Fruit fly (Drosophila melanogaster): ENCODE data around the gene Spn77Bb.

Spn77Bb gene

DNA sequence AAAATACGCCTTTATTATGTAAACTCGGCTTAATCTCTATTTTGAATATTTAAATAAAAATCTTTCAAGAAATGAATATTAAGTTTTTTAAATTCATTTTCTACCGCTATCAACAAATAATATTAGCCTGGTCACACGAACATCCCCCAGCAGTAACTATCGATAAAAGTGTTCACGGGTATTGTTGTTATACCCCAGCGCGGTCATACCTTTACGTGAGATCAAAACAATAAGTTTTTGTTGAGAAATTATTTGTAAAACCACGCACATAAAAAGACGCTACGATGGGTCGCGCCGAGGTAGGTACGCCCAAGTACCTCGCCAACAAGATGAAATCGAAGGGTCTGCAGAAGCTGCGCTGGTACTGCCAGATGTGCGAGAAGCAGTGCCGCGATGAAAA is 35.9 kb downstream of the Spn77Bb start, which contains the start of gene kin17:
TSS of gene kin17 (plus strand) at position 195 of the 400 bp plus-strand sequence.
- TF ChIP-seq CG8159 (tag; optimal IDR thresholded peaks at IDR 0.05) = no peak

DNA sequence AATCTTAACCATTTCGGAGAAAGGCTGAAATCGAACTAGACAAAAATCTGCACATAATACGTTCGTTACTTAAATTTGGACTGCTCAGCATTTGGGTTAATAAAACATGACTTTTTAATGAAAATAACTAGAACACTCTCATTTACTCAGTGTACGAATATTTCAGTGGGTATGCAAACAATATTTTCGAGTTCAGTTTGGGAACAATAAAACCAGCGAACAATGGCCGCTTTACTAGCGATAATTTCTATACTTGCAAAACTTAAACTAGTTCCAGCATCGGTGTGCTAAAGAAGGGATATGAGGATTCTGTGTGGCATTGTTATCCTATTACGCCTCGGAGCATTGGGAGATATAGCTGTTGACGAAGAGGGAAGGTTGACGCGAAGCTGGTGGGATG is 37.5 kb downstream of the Spn77Bb start, which contains the start of gene CG5665:
TSS of gene CG5665 (plus strand) at position 301 of the 400 bp plus-strand sequence.
- TF ChIP-seq Pif1A (GFP tag; optimal IDR thresholded peaks at IDR 0.05) (no peak), fd96Ca (GFP tag; IDR thresholded peaks at IDR 0.05) (no peak), CG34367 (tag; optimal IDR thresholded peaks at IDR 0.05) (no peak), CG13204 (GFP tag; optimal IDR thresholded peaks at IDR 0.05) (no peak), D1 (tag; optimal IDR thresholded peaks at IDR 0.05) (no peak), CG15710 (tag; optimal IDR thresholded peaks at IDR 0.05) (no peak), CG17806 (tag; optimal IDR thresholded peaks at IDR 0.05) (no peak), Ets98B (GFP tag; IDR thresholded peaks at IDR 0.05) (no peak), CG10348 (GFP tag; IDR thresholded peaks at IDR 0.05) (no peak), EcR (GFP tag; optimal IDR thresholded peaks at IDR 0.05) (no peak), CG12605 (GFP tag; IDR thresholded peaks at IDR 0.05) (no peak), CG9948 (tag; optimal IDR thresholded peaks at IDR 0.05) (no peak)

DNA sequence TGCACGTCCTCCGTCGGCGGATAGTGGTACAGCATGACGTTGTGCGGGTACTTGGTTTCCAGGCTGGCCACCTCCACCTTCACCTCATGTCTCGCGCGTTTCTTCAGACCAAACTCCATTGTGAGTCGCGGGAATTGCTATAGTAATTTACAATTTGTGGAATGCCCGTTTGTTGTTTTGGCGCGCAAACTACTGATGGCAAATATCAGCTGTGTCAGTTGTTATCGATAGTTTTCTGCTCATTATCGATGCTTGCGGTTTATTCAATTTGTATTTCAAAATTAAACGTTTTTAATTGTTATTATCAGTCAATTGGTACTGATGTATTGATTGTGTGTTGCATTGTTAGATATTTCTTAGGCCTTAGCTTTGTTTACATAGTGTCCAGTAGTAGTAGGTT is 40.6 kb downstream of the Spn77Bb start, which contains the start of gene Prim2:
TSS of gene Prim2 (minus strand) at position 197 of the 400 bp plus-strand sequence.
- TF ChIP-seq CG15710 (tag; optimal IDR thresholded peaks at IDR 0.05) = no peak
- no peak for TF ChIP-seq CG4496 (GFP tag; IDR thresholded peaks at IDR 0.05)
- no peak for TF ChIP-seq Pif1A (GFP tag; optimal IDR thresholded peaks at IDR 0.05)
- TF ChIP-seq fd96Ca (GFP tag; IDR thresholded peaks at IDR 0.05) = no peak
- TF ChIP-seq CG12605 (GFP tag; IDR thresholded peaks at IDR 0.05) = no peak
- TF ChIP-seq CG14655 (GFP tag; optimal IDR thresholded peaks at IDR 0.05) = no peak
- TF ChIP-seq Pif1B (GFP tag; optimal IDR thresholded peaks at IDR 0.05) = no peak

DNA sequence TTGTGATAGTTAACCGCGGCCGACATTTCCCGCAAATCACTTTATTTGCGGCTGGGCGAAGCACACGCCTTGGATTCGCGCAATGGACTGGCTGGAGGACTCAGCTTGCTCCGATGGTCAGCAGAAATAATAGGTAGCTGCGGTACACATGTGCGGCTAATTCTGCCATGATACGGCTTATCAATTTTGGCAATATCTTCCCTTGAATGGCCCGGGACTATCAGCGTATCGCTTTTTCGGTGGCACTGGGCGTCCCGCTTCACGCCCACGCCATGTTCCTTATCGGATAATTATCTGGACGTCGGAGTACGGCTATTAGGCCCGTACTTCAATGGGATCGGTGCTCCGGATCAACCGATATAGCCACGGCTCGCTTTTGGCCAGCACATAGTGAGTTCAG is 45.3 kb downstream of the Spn77Bb start:
- TF ChIP-seq EcR (GFP tag; optimal IDR thresholded peaks at IDR 0.05) (no peak), CG32121 (GFP tag; IDR thresholded peaks at IDR 0.05) (no peak)

DNA sequence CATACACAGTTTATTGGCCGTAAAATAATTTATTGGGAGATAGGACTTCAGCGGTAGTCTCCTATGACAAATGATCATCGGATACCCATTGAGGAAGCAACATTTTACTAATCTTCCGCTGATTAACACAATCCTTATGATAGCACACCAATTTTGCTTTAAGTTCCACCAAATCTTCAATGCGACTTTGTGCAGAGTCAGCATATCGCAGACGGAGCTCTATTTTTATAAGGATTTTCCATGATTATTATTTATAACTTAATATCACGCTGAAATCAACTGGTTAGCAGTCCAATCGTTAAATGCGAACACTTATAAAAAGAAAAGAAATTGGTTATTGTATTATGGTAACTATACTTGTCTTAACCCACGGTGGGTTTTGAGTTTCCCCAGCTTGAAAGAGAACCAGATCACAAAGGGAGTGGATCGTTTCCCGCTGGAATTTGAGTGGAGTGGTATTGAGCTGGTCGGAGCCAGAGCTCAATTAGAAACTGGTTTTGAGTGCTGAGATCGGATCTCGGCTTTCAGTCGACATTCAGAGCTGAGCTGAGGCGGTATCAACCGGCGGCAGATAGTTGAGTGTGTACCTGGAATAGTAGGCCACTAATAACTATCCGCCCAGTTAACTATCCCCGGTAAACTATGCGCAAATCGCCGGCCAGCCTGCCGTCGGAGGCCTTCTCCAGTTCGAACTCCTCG is 46.1 kb downstream of the Spn77Bb start, which contains the start of the genes Toll-9 and in:
TSS of gene Toll-9 (minus strand) at position 51 of the 699 bp plus-strand sequence.
TSS of gene in (plus strand) at position 525 of the 699 bp plus-strand sequence.
- TF ChIP-seq CG32121 (GFP tag; IDR thresholded peaks at IDR 0.05) (no peak), CG8159 (tag; optimal IDR thresholded peaks at IDR 0.05) (no peak), Ets98B (GFP tag; IDR thresholded peaks at IDR 0.05) (no peak), CG13204 (GFP tag; optimal IDR thresholded peaks at IDR 0.05) (no peak), CG12605 (GFP tag; IDR thresholded peaks at IDR 0.05) (no peak), Snoo (tag; optimal IDR thresholded peaks at IDR 0.05) (no peak), CG9948 (tag; optimal IDR thresholded peaks at IDR 0.05) (no peak), fd96Ca (GFP tag; IDR thresholded peaks at IDR 0.05) (no peak), CG8301 (tag; optimal IDR thresholded peaks at IDR 0.05) (no peak), rn (GFP tag; IDR thresholded peaks at IDR 0.05) (no peak), CG14655 (GFP tag; optimal IDR thresholded peaks at IDR 0.05) (no peak), Pif1A (GFP tag; optimal IDR thresholded peaks at IDR 0.05) (no peak), EcR (GFP tag; optimal IDR thresholded peaks at IDR 0.05) (no peak), D1 (tag; optimal IDR thresholded peaks at IDR 0.05) (no peak), CG10348 (GFP tag; IDR thresholded peaks at IDR 0.05) (no peak), gl (tag; optimal IDR thresholded peaks at IDR 0.05) (no peak), CG4496 (GFP tag; IDR thresholded peaks at IDR 0.05) (no peak), Pif1B (GFP tag; optimal IDR thresholded peaks at IDR 0.05) (no peak), CG17806 (tag; optimal IDR thresholded peaks at IDR 0.05) (no peak)

DNA sequence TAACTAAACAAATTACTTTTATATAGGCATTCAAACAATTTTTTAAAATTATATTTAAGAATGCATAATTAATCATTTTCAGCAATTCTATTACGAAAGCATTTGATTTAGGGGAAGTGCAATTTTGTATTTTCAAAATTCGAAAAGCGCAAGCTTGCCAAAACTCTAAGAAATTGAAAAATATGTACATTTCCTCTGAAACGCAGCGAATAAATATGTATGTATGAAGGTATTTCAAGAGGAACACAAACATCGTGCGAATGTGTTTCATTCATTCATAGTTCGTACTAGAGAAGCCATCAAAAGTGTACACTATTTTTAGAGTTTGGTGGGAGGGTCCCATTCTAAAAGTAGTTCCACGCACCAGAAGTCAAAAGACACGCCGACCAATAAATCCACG is 49.3 kb downstream of the Spn77Bb start, which contains the start of gene CG13247:
TSS of gene CG13247 (plus strand) at position 301 of the 400 bp plus-strand sequence.
- TF ChIP-seq Snoo (tag; optimal IDR thresholded peaks at IDR 0.05) (no peak), D1 (tag; optimal IDR thresholded peaks at IDR 0.05) (no peak), CG10348 (GFP tag; IDR thresholded peaks at IDR 0.05) (no peak), CG8301 (tag; optimal IDR thresholded peaks at IDR 0.05) (no peak), EcR (GFP tag; optimal IDR thresholded peaks at IDR 0.05) (no peak), gl (tag; optimal IDR thresholded peaks at IDR 0.05) (no peak)
